Fruit fly (Drosophila melanogaster): Measurements from ENCODE around the gene TpnC73F.

The TpnC73F gene

DNA sequence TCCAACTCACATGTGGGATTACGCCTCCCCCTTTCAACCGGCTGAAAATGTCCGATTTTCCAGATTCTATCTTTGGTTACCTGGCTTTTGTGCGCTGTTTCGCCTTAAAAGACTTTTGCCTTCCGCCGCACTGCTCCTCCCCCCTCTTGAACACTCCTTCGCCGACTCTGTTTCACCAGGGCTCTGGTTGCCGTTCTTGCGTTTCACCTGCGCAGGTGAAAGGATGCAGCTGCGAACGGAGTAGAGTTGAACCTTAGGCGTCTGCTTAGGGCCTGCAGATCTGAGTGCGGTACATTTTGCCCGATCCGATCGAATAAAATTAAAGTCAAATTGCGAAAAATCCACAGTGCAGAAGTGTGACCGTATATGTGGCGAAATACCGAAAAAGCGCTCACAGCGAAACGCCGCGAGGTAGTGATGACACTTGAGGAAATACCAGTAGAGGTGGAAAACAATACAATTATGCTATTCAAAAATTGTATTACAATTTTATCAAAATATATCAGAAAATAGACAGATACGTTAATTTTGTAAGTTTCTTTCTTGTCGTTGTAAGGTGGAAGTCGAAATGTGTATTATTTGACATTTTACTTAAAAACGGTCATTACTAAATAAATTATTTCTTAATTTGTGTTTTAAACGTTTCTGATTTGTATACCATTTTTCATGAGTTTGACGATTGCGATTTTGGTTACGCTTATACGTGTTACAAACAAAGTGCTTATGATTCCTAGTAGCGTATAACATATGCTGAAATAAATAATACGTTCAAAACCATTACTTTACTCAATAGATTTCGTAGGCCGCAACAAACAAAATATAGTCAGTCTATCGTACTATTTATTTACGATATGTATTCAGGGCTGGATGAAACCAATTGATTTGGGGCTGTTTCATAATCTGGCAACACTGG is 29.9 kb upstream of the TpnC73F start, which contains the start of the genes CG6664 and CG7728 (continued):
- TF ChIP-seq CG17802 (tag; optimal IDR thresholded peaks at IDR 0.05) = peak; percentile 15
- TF ChIP-seq MTF-1 (GFP tag; optimal IDR thresholded peaks at IDR 0.05; ENCODE audit: borderline replicate concordance) = peak; percentile 54
- peak; percentile 13; the same call in 1 of the 2 replicates for TF ChIP-seq CG14667 (GFP tag; IDR thresholded peaks at IDR 0.05)
- no peak for TF ChIP-seq CG11398 (GFP tag; optimal IDR thresholded peaks at IDR 0.05)
- 0 out of 3 replicates have a peak, but pooled peaks have one; percentile 23 for TF ChIP-seq C15 (GFP tag; IDR thresholded peaks at IDR 0.05)
- TF ChIP-seq BEAF-32 (GFP tag; optimal IDR thresholded peaks at IDR 0.05) = peak; percentile 80
- TF ChIP-seq chn (GFP tag; optimal IDR thresholded peaks at IDR 0.05) = peak; percentile 7
- TF ChIP-seq CG1233 (GFP tag; optimal IDR thresholded peaks at IDR 0.05) = peak; percentile 34
- no peak for TF ChIP-seq Hey (tag; optimal IDR thresholded peaks at IDR 0.05)
- TF ChIP-seq Dbx (GFP tag; IDR thresholded peaks at IDR 0.05) = peak; percentile 54; the same call in 2 of the 3 replicates
- peak; percentile 8 for TF ChIP-seq Atf-2 (GFP tag; optimal IDR thresholded peaks at IDR 0.05)
- peak; percentile 29; the same call in 1 of the 3 replicates for TF ChIP-seq CG2889 (GFP tag; IDR thresholded peaks at IDR 0.05)
- no peak for TF ChIP-seq bigmax (GFP tag; optimal IDR thresholded peaks at IDR 0.05)
- peak; percentile 71 for TF ChIP-seq CG17912 (GFP tag; optimal IDR thresholded peaks at IDR 0.05)
- TF ChIP-seq CG10654 (GFP tag; optimal IDR thresholded peaks at IDR 0.05) = peak; percentile 16
- TF ChIP-seq CG10979 (tag; optimal IDR thresholded peaks at IDR 0.05) = peak; percentile 14
- TF ChIP-seq phol (tag; optimal IDR thresholded peaks at IDR 0.05) = peak; percentile 58
- TF ChIP-seq tgo (GFP tag; IDR thresholded peaks at IDR 0.05) = peak; percentile 37; the same call in 1 of the 3 replicates
- peak; percentile 61; the same call in 1 of the 2 replicates for TF ChIP-seq NFAT (GFP tag; IDR thresholded peaks at IDR 0.05)
- TF ChIP-seq btn (GFP tag; optimal IDR thresholded peaks at IDR 0.05) = no peak
- TF ChIP-seq CG4282 (GFP tag; optimal IDR thresholded peaks at IDR 0.05) = no peak
- 0 out of 2 replicates have a peak, but pooled peaks have one; percentile 28 for TF ChIP-seq wor (GFP tag; IDR thresholded peaks at IDR 0.05)
- 0 out of 2 replicates have a peak, but pooled peaks have one; percentile 16 for TF ChIP-seq CG6689 (GFP tag; IDR thresholded peaks at IDR 0.05)
- TF ChIP-seq lmd (GFP tag; IDR thresholded peaks at IDR 0.05) = peak; percentile 21; the same call in 1 of the 2 replicates
- no peak for TF ChIP-seq pfk (GFP tag; optimal IDR thresholded peaks at IDR 0.05)
- TF ChIP-seq CG14710 (tag; optimal IDR thresholded peaks at IDR 0.05) = peak; percentile 81
- peak; percentile 42 for TF ChIP-seq CG15696 (tag; optimal IDR thresholded peaks at IDR 0.05)
- TF ChIP-seq CG30431 (GFP tag; optimal IDR thresholded peaks at IDR 0.05) = no peak
- TF ChIP-seq zen2 (GFP tag; IDR thresholded peaks at IDR 0.05; ENCODE audit: partially characterized antibody) = no peak
- peak; percentile 56 for TF ChIP-seq CG6791 (GFP tag; IDR thresholded peaks at IDR 0.05; ENCODE audit: partially characterized antibody)
- TF ChIP-seq dpn (GFP tag; optimal IDR thresholded peaks at IDR 0.05) = peak; percentile 46 to 50
- TF ChIP-seq slp2 (GFP tag; optimal IDR thresholded peaks at IDR 0.05) = peak; percentile 18
- TF ChIP-seq gcm2 (GFP tag; optimal IDR thresholded peaks at IDR 0.05) = no peak
- no peak for TF ChIP-seq Jarid2 (GFP tag; optimal IDR thresholded peaks at IDR 0.05)
- TF ChIP-seq CG3065 (GFP tag; optimal IDR thresholded peaks at IDR 0.05) = no peak
- TF ChIP-seq Ssrp (tag; optimal IDR thresholded peaks at IDR 0.05) = peak; percentile 38
- TF ChIP-seq Hmr (GFP tag; optimal IDR thresholded peaks at IDR 0.05) = peak; percentile 58
- TF ChIP-seq rib (GFP tag; IDR thresholded peaks at IDR 0.05) = peak; percentile 58
- TF ChIP-seq row (GFP tag; IDR thresholded peaks at IDR 0.05) = peak; percentile 88
- TF ChIP-seq bcd (GFP tag; optimal IDR thresholded peaks at IDR 0.05) = peak; percentile 50
- TF ChIP-seq Rfx (GFP tag; IDR thresholded peaks at IDR 0.05) = peak; percentile 72
- TF ChIP-seq Ravus (GFP tag; IDR thresholded peaks at IDR 0.05) = no peak
- no peak for TF ChIP-seq dati (GFP tag; IDR thresholded peaks at IDR 0.05)
- peak; percentile 55 for TF ChIP-seq Nf-YC (tag; optimal IDR thresholded peaks at IDR 0.05)
- TF ChIP-seq fu2 (GFP tag; optimal IDR thresholded peaks at IDR 0.05) = peak; percentile 19
- no peak for TF ChIP-seq tup (GFP tag; optimal IDR thresholded peaks at IDR 0.05)
- TF ChIP-seq bab2 (GFP tag; optimal IDR thresholded peaks at IDR 0.05) = peak; percentile 38
- peak; percentile 12 for TF ChIP-seq CG17186 (GFP tag; optimal IDR thresholded peaks at IDR 0.05)
